Fruit fly (Drosophila melanogaster) whole organism, adult: ENCODE measurements around the gene CG2186.

Experiments
- CG11617 ChIP-seq: fragments of 200-800 bp; sonication (Bioruptor generic); optimal IDR thresholded peaks from 2 replicates; lab custom pipeline; 2017; ENCODE audit warnings: mild to moderate bottlenecking, missing biosample characterization, missing genetic modification reagents, missing genetic modification characterization
- CG12768 ChIP-seq: fragments of 200-800 bp; sonication (Bioruptor generic); optimal IDR thresholded peaks from 2 replicates; lab custom pipeline; 2017; ENCODE audit warnings: missing biosample characterization, missing genetic modification characterization, mild to moderate bottlenecking, moderate library complexity, missing genetic modification reagents
- CG14711 ChIP-seq: fragments of 200-800 bp; sonication (Bioruptor generic); optimal IDR thresholded peaks from 2 replicates; lab custom pipeline; 2018; ENCODE audit warnings: missing biosample characterization, mild to moderate bottlenecking, missing genetic modification characterization, moderate library complexity
- CG1620 ChIP-seq: fragments of 200-800 bp; sonication (Bioruptor generic); optimal IDR thresholded peaks from 2 replicates; lab custom pipeline; 2016; ENCODE audit warnings: missing biosample characterization, missing genetic modification characterization
- CG33017 ChIP-seq: fragments of 200-800 bp; sonication (Bioruptor generic); optimal IDR thresholded peaks from 2 replicates; lab custom pipeline; 2018; ENCODE audit warnings: missing biosample characterization, mild to moderate bottlenecking, missing genetic modification characterization, moderate library complexity
- CG5204 ChIP-seq: fragments of 200-800 bp; sonication (Bioruptor generic); optimal IDR thresholded peaks from 2 replicates; lab custom pipeline; 2016; ENCODE audit warnings: missing biosample characterization, missing genetic modification characterization
- CG7045 ChIP-seq: fragments of 200-800 bp; sonication (Bioruptor generic); optimal IDR thresholded peaks from 2 replicates; lab custom pipeline; 2017; ENCODE audit warnings: missing biosample characterization, mild to moderate bottlenecking, missing genetic modification characterization
- CG7101 ChIP-seq: fragments of 200-800 bp; sonication (Bioruptor generic); optimal IDR thresholded peaks from 2 replicates; lab custom pipeline; 2018; ENCODE audit warnings: missing biosample characterization, mild to moderate bottlenecking, missing genetic modification characterization, moderate library complexity
- Clk ChIP-seq: fragments of 200-800 bp; sonication (Bioruptor generic); optimal IDR thresholded peaks from 2 replicates; lab custom pipeline; 2017; ENCODE audit warnings: missing biosample characterization, missing genetic modification characterization
- Crg-1 ChIP-seq: fragments of 200-800 bp; sonication (Bioruptor generic); optimal IDR thresholded peaks from 2 replicates; lab custom pipeline; 2016; ENCODE audit warnings: missing biosample characterization, missing genetic modification characterization
- Hr96 ChIP-seq: fragments of 200-800 bp; sonication (Bioruptor generic); optimal IDR thresholded peaks from 2 replicates; lab custom pipeline; 2016; ENCODE audit warnings: missing biosample characterization, missing genetic modification characterization
- Mnt ChIP-seq: fragments of 200-800 bp; sonication (Bioruptor generic); optimal IDR thresholded peaks from 2 replicates; lab custom pipeline; 2016; ENCODE audit warnings: missing biosample characterization, mild to moderate bottlenecking, missing genetic modification characterization
- bab1 ChIP-seq: fragments of 200-800 bp; sonication (Bioruptor generic); optimal IDR thresholded peaks from 3 replicates; lab custom pipeline; 2019; ENCODE audit warnings: missing biosample characterization, mild to moderate bottlenecking, missing genetic modification characterization, moderate library complexity
- cic ChIP-seq: fragments of 200-800 bp; sonication (Bioruptor generic); optimal IDR thresholded peaks from 2 replicates; lab custom pipeline; 2017; ENCODE audit warnings: missing biosample characterization, mild to moderate bottlenecking, missing genetic modification characterization, moderate library complexity
- cnc ChIP-seq, 2 experiments: fragments of >200 bp; optimal IDR thresholded peaks; 2 replicates each; lab custom pipeline; 2017
- kay ChIP-seq: fragments of 200-800 bp; sonication (Bioruptor generic); peaks from one replicate; lab custom pipeline; 2016; ENCODE audit warnings: missing biosample characterization, missing genetic modification characterization, borderline replicate concordance
- ovo ChIP-seq: fragments of 200-800 bp; sonication (Bioruptor generic); optimal IDR thresholded peaks from 2 replicates; lab custom pipeline; 2016; ENCODE audit warnings: missing biosample characterization, missing genetic modification characterization
- pad ChIP-seq: fragments of 200-800 bp; sonication (Bioruptor generic); optimal IDR thresholded peaks from 3 replicates; lab custom pipeline; 2017; ENCODE audit warnings: missing biosample characterization, missing genetic modification characterization, mild to moderate bottlenecking, moderate library complexity, missing genetic modification reagents
- tj ChIP-seq: fragments of 200-800 bp; sonication (Bioruptor generic); optimal IDR thresholded peaks from 3 replicates; lab custom pipeline; 2017; ENCODE audit warnings: missing biosample characterization, mild to moderate bottlenecking, missing genetic modification characterization, moderate library complexity
- toe ChIP-seq: fragments of 200-800 bp; sonication (Bioruptor generic); optimal IDR thresholded peaks from 2 replicates; lab custom pipeline; 2016; ENCODE audit warnings: missing biosample characterization, missing genetic modification characterization

CG2186 gene

dm6 chrX:10857853-10858252 lies 398 bp downstream of the CG2186 start:
- TF ChIP-seq CG12768 (GFP tag; lab: Kevin White, UChicago), result no peak
- TF ChIP-seq Mnt (GFP tag; lab: Kevin White, UChicago), result peak; percentile 62
- TF ChIP-seq toe, result no peak

dm6 chrX:10865580-10866331 lies 8.3 kb downstream of the CG2186 start:
- no peak for TF ChIP-seq Hr96 (GFP tag; lab: Kevin White, UChicago)
- peak; percentile 78 for TF ChIP-seq kay (GFP tag; lab: Kevin White, UChicago)

dm6 chrX:10867692-10868091 lies 10.2 kb downstream of the CG2186 start:
- no peak for TF ChIP-seq CG33017 (tag; lab: Kevin White, UChicago)
- no peak for TF ChIP-seq kay (GFP tag; lab: Kevin White, UChicago)
- no peak for TF ChIP-seq Mnt (GFP tag; lab: Kevin White, UChicago)
- TF ChIP-seq Crg-1 (GFP tag; lab: Kevin White, UChicago), result no peak
- no peak for TF ChIP-seq cnc (optimal IDR thresholded peaks at IDR 0.05; lab: Kevin White, UChicago)
- TF ChIP-seq ovo (GFP tag; lab: Kevin White, UChicago), result no peak
- TF ChIP-seq cic, result no peak
- TF ChIP-seq CG11617 (GFP tag; lab: Kevin White, UChicago), result no peak
- no peak for TF ChIP-seq toe
- TF ChIP-seq pad, result no peak

dm6 chrX:10869045-10869444 lies 11.6 kb downstream of the CG2186 start, which contains the start of gene CG2157:
Gene CG2157, plus strand, starts transcription at chrX:10869284.
- no peak for TF ChIP-seq pad
- no peak for TF ChIP-seq bab1
- no peak for TF ChIP-seq cic
- TF ChIP-seq ovo (GFP tag; lab: Kevin White, UChicago), result no peak
- no peak for TF ChIP-seq CG7045 (GFP tag; lab: Kevin White, UChicago)
- TF ChIP-seq CG5204 (GFP tag; lab: Kevin White, UChicago), result no peak
- no peak for TF ChIP-seq Crg-1 (GFP tag; lab: Kevin White, UChicago)
- TF ChIP-seq toe, result no peak
- no peak for TF ChIP-seq CG33017 (tag; lab: Kevin White, UChicago)
- TF ChIP-seq CG1620 (GFP tag; lab: Kevin White, UChicago), result no peak
- TF ChIP-seq CG7101 (tag; lab: Kevin White, UChicago), result no peak
- TF ChIP-seq CG11617 (GFP tag; lab: Kevin White, UChicago), result no peak
- TF ChIP-seq cnc (optimal IDR thresholded peaks at IDR 0.05; lab: Kevin White, UChicago), result no peak
- no peak for TF ChIP-seq Mnt (GFP tag; lab: Kevin White, UChicago)
- no peak for TF ChIP-seq tj (GFP tag; lab: Kevin White, UChicago)
- no peak for TF ChIP-seq CG14711 (tag; lab: Kevin White, UChicago)
- TF ChIP-seq kay (GFP tag; lab: Kevin White, UChicago), result no peak
- no peak for TF ChIP-seq CG12768 (GFP tag; lab: Kevin White, UChicago)

dm6 chrX:10876451-10876850 lies 19.0 kb downstream of the CG2186 start:
- TF ChIP-seq CG14711 (tag; lab: Kevin White, UChicago) (no peak), CG12768 (GFP tag; lab: Kevin White, UChicago) (no peak), Crg-1 (GFP tag; lab: Kevin White, UChicago) (no peak), Mnt (GFP tag; lab: Kevin White, UChicago) (no peak), Clk (no peak), CG7101 (tag; lab: Kevin White, UChicago) (no peak), bab1 (no peak), cic (no peak), kay (GFP tag; lab: Kevin White, UChicago) (no peak), cnc (optimal IDR thresholded peaks at IDR 0.05; lab: Kevin White, UChicago) (no peak), pad (no peak), CG7045 (GFP tag; lab: Kevin White, UChicago) (no peak)

- TF ChIP-seq CG14711 (tag; lab: Kevin White, UChicago) (peak; percentile 34), CG1620 (GFP tag; lab: Kevin White, UChicago) (no peak), toe (no peak), cnc (optimal IDR thresholded peaks at IDR 0.05; lab: Kevin White, UChicago) (no peak), pad (no peak), CG5204 (GFP tag; lab: Kevin White, UChicago) (no peak), CG33017 (tag; lab: Kevin White, UChicago) (peak; percentile 38), kay (GFP tag; lab: Kevin White, UChicago) (no peak), Clk (no peak), CG11617 (GFP tag; lab: Kevin White, UChicago) (peak; percentile 36), ovo (GFP tag; lab: Kevin White, UChicago) (peak; percentile 71), tj (GFP tag; lab: Kevin White, UChicago) (peak; percentile 99), Crg-1 (GFP tag; lab: Kevin White, UChicago) (no peak), Hr96 (GFP tag; lab: Kevin White, UChicago) (peak; percentile 6), CG7101 (tag; lab: Kevin White, UChicago) (peak; percentile 39), CG7045 (GFP tag; lab: Kevin White, UChicago) (peak; percentile 14), Mnt (GFP tag; lab: Kevin White, UChicago) (peak; percentile 0), CG12768 (GFP tag; lab: Kevin White, UChicago) (no peak), cic (peak; percentile 1), bab1 (peak; percentile 82)
Measured at dm6 chrX:10877087-10877935, 19.9 kb downstream of the CG2186 start, which contains the start of gene CG1637. Gene CG1637, minus strand, starts transcription at chrX:10877893.
